Fruit fly (Drosophila melanogaster) whole organism, wandering third instar larva: Measurements from ENCODE around the gene VhaM9.7-b.

Source experiments
- Abd-B ChIP-seq: fragments of >200 bp; optimal IDR thresholded peaks from 2 replicates; lab custom pipeline; 2017; ENCODE audit warnings: missing biosample characterization, missing genetic modification characterization
- Dfd ChIP-seq: fragments of >200 bp; optimal IDR thresholded peaks from 2 replicates; lab custom pipeline; 2017; ENCODE audit warnings: missing biosample characterization, missing genetic modification characterization
- Hnf4 ChIP-seq: fragments of 200-800 bp; sonication (Bioruptor generic); optimal IDR thresholded peaks from 2 replicates; lab custom pipeline; 2016; ENCODE audit warnings: missing biosample characterization, mild to moderate bottlenecking, missing genetic modification characterization
- Hr83 ChIP-seq: fragments of 200-300 bp; sonication (Bioruptor generic); optimal IDR thresholded peaks from 2 replicates; lab custom pipeline; 2016; ENCODE audit warnings: missing biosample characterization, mild to moderate bottlenecking, missing genetic modification characterization, moderate library complexity; ENCODE audit not compliant: poor library complexity, severe bottlenecking
- brk ChIP-seq: fragments of 200-800 bp; sonication (Bioruptor generic); optimal IDR thresholded peaks from 2 replicates; lab custom pipeline; 2016; ENCODE audit warnings: missing biosample characterization, mild to moderate bottlenecking, missing genetic modification characterization
- fru ChIP-seq: fragments of 200-800 bp; sonication (Bioruptor generic); optimal IDR thresholded peaks from 3 replicates; lab custom pipeline; 2016; ENCODE audit warnings: missing biosample characterization, mild to moderate bottlenecking, missing genetic modification characterization
- h ChIP-seq: fragments of 200-800 bp; sonication (Bioruptor generic); optimal IDR thresholded peaks from 3 replicates; lab custom pipeline; 2016; ENCODE audit warnings: missing biosample characterization, mild to moderate bottlenecking, missing genetic modification characterization
- psq ChIP-seq: fragments of 200-800 bp; sonication (Bioruptor generic); optimal IDR thresholded peaks from 3 replicates; lab custom pipeline; 2017; ENCODE audit warnings: missing biosample characterization, mild to moderate bottlenecking, missing genetic modification characterization, moderate library complexity
- sage ChIP-seq: fragments of 200-800 bp; sonication (Bioruptor generic); optimal IDR thresholded peaks from 2 replicates; lab custom pipeline; 2016; ENCODE audit warnings: missing biosample characterization, mild to moderate bottlenecking, missing genetic modification characterization
- sv ChIP-seq: fragments of 200-800 bp; sonication (Bioruptor generic); optimal IDR thresholded peaks from 3 replicates; lab custom pipeline; 2016; ENCODE audit warnings: missing biosample characterization, missing genetic modification characterization
- woc ChIP-seq: sonication (Bioruptor generic); optimal IDR thresholded peaks from 2 replicates; lab custom pipeline; 2016; ENCODE audit warnings: missing biosample characterization, mild to moderate bottlenecking, missing genetic modification characterization

DNA sequence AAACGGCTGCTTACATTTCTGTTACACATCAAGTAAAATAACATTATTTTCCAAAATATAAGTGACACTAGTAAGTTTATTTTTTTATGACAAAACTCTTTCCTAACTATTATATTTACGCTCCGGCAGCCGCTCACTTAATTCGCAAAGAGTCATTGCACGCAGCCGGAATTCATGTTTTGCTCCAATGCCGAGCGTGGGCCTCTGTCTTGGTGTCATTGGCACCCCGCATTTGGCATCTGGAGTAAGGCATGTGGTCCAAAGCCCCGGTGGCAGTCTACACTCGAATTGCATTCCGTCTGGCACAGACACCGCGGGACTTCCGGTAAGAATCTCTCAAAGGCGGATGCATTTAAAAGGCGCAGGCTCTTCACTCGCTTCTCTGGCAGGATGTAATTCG lies 31.0 kb upstream of the VhaM9.7-b start:
- TF ChIP-seq Dfd (no peak), Hr83 (GFP tag; lab: Kevin White, UChicago) (no peak), psq (GFP tag; lab: Kevin White, UChicago) (no peak), sv (GFP tag; lab: Kevin White, UChicago) (no peak), fru (GFP tag; lab: Kevin White, UChicago) (no peak), Hnf4 (GFP tag; lab: Kevin White, UChicago) (no peak), Abd-B (GFP tag; lab: Kevin White, UChicago) (no peak), brk (GFP tag; lab: Kevin White, UChicago) (no peak), h (GFP tag; lab: Kevin White, UChicago) (no peak), woc (GFP tag; lab: Kevin White, UChicago) (no peak), sage (no peak)
